Worm (Caenorhabditis elegans) whole organism, late embryonic: ENCODE results near the gene pap-2.

Source experiments
- C38D4.7 ChIP-seq: fragments of 200-800 bp; sonication (Bioruptor generic); optimal IDR thresholded peaks from 2 replicates; lab custom pipeline; 2018; ENCODE audit warnings: mild to moderate bottlenecking, missing genetic modification characterization, moderate library complexity, missing compliant biosample characterization
- K02D7.2 ChIP-seq: sonication (generic microtip); optimal IDR thresholded peaks from 2 replicates; lab custom pipeline; 2017; ENCODE audit warnings: mild to moderate bottlenecking, missing genetic modification characterization, missing compliant biosample characterization
- K09A11.1 ChIP-seq: sonication (generic microtip); optimal IDR thresholded peaks from 2 replicates; lab custom pipeline; 2017; ENCODE audit warnings: antibody characterized with exemption, mild to moderate bottlenecking, missing genetic modification characterization, missing compliant biosample characterization; ENCODE audit not compliant: insufficient read depth
- Y22D7AL.16 ChIP-seq: sonication (generic microtip); optimal IDR thresholded peaks from 2 replicates; lab custom pipeline; 2016; ENCODE audit warnings: missing genetic modification characterization, missing compliant biosample characterization
- ahr-1 ChIP-seq: sonication (generic microtip); optimal IDR thresholded peaks from 2 replicates; lab custom pipeline; 2016; ENCODE audit warnings: missing genetic modification characterization, missing compliant biosample characterization
- ceh-14 ChIP-seq: sonication (generic microtip); optimal IDR thresholded peaks from 2 replicates; lab custom pipeline; 2016; ENCODE audit warnings: missing genotype, missing genetic modification characterization, missing compliant biosample characterization
- ceh-18 ChIP-seq: sonication (generic microtip); optimal IDR thresholded peaks from 2 replicates; lab custom pipeline; 2016; ENCODE audit warnings: missing genetic modification characterization, missing compliant biosample characterization
- ceh-19 ChIP-seq: fragments of 200-800 bp; sonication (Bioruptor generic); optimal IDR thresholded peaks from 2 replicates; lab custom pipeline; 2018; ENCODE audit warnings: mild to moderate bottlenecking, missing genetic modification characterization, missing compliant biosample characterization
- ceh-24 ChIP-seq: sonication (generic microtip); optimal IDR thresholded peaks from 2 replicates; lab custom pipeline; 2016; ENCODE audit warnings: mild to moderate bottlenecking, missing genetic modification characterization, missing compliant biosample characterization
- ceh-30 ChIP-seq: fragments of 150-350 bp; optimal IDR thresholded peaks from 2 replicates; lab custom pipeline; 2014; ENCODE audit warnings: missing biosample characterization, missing genetic modification characterization
- ceh-31 ChIP-seq: sonication (generic microtip); optimal IDR thresholded peaks from 2 replicates; lab custom pipeline; 2016; ENCODE audit warnings: missing genetic modification characterization, missing compliant biosample characterization
- ceh-45 ChIP-seq: fragments of 200-800 bp; sonication (Bioruptor generic); IDR thresholded peaks from 2 replicates; pipeline ENCODE4 v1.3.6; 2022; ENCODE audit warnings: missing genetic modification reagents, missing genetic modification characterization, missing compliant biosample characterization
- ceh-6 ChIP-seq: fragments of 200-800 bp; sonication (Bioruptor generic); optimal IDR thresholded peaks from 2 replicates; lab custom pipeline; 2018; ENCODE audit warnings: mild to moderate bottlenecking, missing genetic modification characterization, missing compliant biosample characterization
- che-1 ChIP-seq: sonication (generic microtip); optimal IDR thresholded peaks from 2 replicates; lab custom pipeline; 2016; ENCODE audit warnings: mild to moderate bottlenecking, missing genetic modification characterization, missing compliant biosample characterization
- hlh-15 ChIP-seq: sonication (generic microtip); optimal IDR thresholded peaks from 2 replicates; lab custom pipeline; 2016; ENCODE audit warnings: missing genetic modification characterization, missing compliant biosample characterization
- hlh-6 ChIP-seq: sonication (generic microtip); optimal IDR thresholded peaks from 2 replicates; lab custom pipeline; 2016; ENCODE audit warnings: missing genotype, missing genetic modification characterization, missing compliant biosample characterization
- hlh-8 ChIP-seq: sonication (generic microtip); optimal IDR thresholded peaks from 2 replicates; lab custom pipeline; 2016; ENCODE audit warnings: missing genotype, missing genetic modification characterization, missing compliant biosample characterization
- mec-3 ChIP-seq: sonication (generic microtip); optimal IDR thresholded peaks from 2 replicates; lab custom pipeline; 2016; ENCODE audit warnings: borderline replicate concordance, missing genetic modification characterization, missing compliant biosample characterization
- nhr-232 ChIP-seq: sonication (generic microtip); optimal IDR thresholded peaks from 2 replicates; lab custom pipeline; 2016; ENCODE audit warnings: missing genetic modification characterization, missing compliant biosample characterization
- npax-4 ChIP-seq: sonication (generic microtip); optimal IDR thresholded peaks from 2 replicates; lab custom pipeline; 2016; ENCODE audit warnings: missing genetic modification characterization, missing compliant biosample characterization
- pax-1 ChIP-seq: fragments of 150-350 bp; optimal IDR thresholded peaks from 2 replicates; lab custom pipeline; 2014; ENCODE audit warnings: missing biosample characterization, missing genetic modification characterization
- pha-4 ChIP-seq: fragments of 150-350 bp; optimal IDR thresholded peaks from 2 replicates; lab custom pipeline; 2018; ENCODE audit warnings: missing biosample characterization, missing genetic modification reagents, missing genetic modification characterization
- pqm-1 ChIP-seq: sonication (generic microtip); optimal IDR thresholded peaks from 2 replicates; lab custom pipeline; 2016; ENCODE audit warnings: missing genetic modification characterization, missing compliant biosample characterization
- pros-1 ChIP-seq: fragments of 150-350 bp; optimal IDR thresholded peaks from 2 replicates; lab custom pipeline; 2014; ENCODE audit warnings: missing biosample characterization, missing genetic modification reagents, missing genetic modification characterization
- rnt-1 ChIP-seq: sonication (generic microtip); optimal IDR thresholded peaks from 2 replicates; lab custom pipeline; 2016; ENCODE audit warnings: missing genetic modification characterization, missing compliant biosample characterization
- sox-2 ChIP-seq: fragments of 200-800 bp; sonication (Bioruptor generic); IDR thresholded peaks from 2 replicates; pipeline ENCODE4 v1.3.6; 2022; ENCODE audit warnings: missing genetic modification reagents, missing genetic modification characterization, missing compliant biosample characterization
- sox-4 ChIP-seq: sonication (generic microtip); optimal IDR thresholded peaks from 2 replicates; lab custom pipeline; 2017; ENCODE audit warnings: mild to moderate bottlenecking, missing genetic modification characterization, inconsistent platforms, missing compliant biosample characterization
- syd-9 ChIP-seq: sonication (generic microtip); optimal IDR thresholded peaks from 2 replicates; lab custom pipeline; 2016; ENCODE audit warnings: mild to moderate bottlenecking, missing genetic modification characterization, moderate library complexity, missing compliant biosample characterization
- tbx-7 ChIP-seq: sonication (generic microtip); optimal IDR thresholded peaks from 2 replicates; lab custom pipeline; 2016; ENCODE audit warnings: missing genotype, missing genetic modification characterization, missing compliant biosample characterization
- unc-3 ChIP-seq, 2 experiments: fragments of 200-800 bp in 1 of 2; sonication (Bioruptor generic) in 1 of 2; sonication (generic microtip) in 1 of 2; conservative IDR thresholded peaks in 1 of 2; optimal IDR thresholded peaks in 1 of 2; 2 replicates each; pipeline versions ENCODE4 v1.3.6 to Lab custom; 2016 to 2022; ENCODE audit warnings: missing compliant biosample characterization in 2 of 2, missing genetic modification characterization in 2 of 2, missing genetic modification reagents in 1 of 2

pap-2 gene

DNA sequence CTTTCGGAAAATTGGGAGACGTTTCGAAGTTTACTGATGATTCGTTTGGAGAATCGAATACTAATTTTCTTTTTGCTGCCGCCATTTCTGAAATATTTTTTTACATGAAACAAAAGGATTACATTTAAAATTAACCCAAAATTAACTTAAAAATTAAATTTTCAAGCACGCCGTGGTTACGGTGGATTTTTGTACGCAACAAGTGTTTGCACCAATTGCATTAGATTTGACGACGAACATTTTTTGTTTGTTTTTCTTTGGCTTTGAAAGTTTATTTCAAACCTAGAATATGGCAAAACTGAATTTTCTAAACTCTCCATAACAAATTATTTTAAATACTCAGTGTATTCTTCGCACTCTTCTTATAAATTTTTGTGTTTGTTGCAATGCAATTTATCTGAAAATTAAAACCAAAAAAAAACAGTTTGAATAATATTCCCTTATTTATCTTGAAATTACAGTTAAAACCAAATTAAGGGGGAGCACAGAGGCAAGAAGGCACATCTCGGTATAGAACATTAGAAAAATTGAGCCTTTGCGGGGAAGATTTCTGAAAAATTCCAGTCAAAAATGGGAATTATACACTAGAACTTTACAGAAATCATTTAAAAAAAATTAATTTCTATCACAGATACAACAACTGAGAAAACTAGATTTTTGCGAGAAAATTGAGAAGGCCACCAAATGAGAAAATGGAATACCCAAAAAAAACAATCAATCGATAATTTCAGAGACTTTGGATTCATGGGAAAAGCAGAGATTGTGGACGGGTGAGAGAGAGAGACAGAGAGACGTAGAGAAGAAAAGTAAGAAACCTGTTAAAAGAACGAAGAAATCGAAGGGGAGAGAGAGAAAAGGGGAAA is 8.1 kb upstream of the pap-2 start, which contains the start of gene hal-3:
Gene hal-3, minus strand, starts transcription at position 87 of the 863 bp plus-strand sequence.
- TF ChIP-seq nhr-232 (no peak), ceh-14 (tag; lab: Kevin White, UChicago) (no peak)

ce11 chrII:9614728-9615127 is 5.5 kb upstream of the pap-2 start, which contains the start of gene hlh-6:
Gene hlh-6, minus strand, starts transcription at chrII:9614828.
- no peak for TF ChIP-seq ceh-19 (GFP tag; lab: Kevin White, UChicago)

DNA sequence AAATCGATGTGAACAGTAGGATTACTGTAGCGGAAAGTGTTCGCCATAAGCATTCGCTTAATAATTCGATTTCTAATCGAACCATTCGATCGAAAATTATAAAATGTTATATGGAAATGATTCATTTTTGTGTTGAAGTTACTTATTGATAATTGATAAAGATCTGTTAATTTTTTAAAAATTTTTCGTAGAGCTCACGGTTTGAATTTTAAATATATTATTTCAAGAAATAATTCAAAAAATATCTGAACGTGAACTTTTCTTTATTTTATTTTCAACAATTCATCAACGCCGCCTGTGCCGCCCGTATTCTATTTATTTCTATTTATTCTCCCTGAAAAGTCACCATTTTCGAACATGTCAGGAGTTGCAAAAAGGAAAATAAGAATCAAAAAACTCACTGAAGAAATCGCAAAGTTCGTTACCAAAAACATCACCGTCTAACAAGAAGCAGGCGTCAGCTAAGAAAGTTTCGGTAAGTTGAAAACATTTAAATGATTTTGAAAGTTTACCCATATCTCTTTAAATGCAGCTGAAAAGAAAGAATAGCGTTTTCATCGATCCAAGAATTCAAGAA is 2.2 kb upstream of the pap-2 start, which contains the start of the genes T15H9.5 and T15H9.4:
Gene T15H9.5, minus strand, starts transcription at position 101 of the 577 bp plus-strand sequence.
Gene T15H9.4, plus strand, starts transcription at position 527 of the 577 bp plus-strand sequence.
- TF ChIP-seq K02D7.2: no peak
- TF ChIP-seq hlh-15: no peak
- TF ChIP-seq hlh-6: no peak
- TF ChIP-seq pha-4: no peak
- no peak for TF ChIP-seq syd-9

ce11 chrII:9607137-9607536 is 2.1 kb downstream of the pap-2 start:
- TF ChIP-seq ceh-6 (GFP tag; lab: Kevin White, UChicago) (no peak), ceh-18 (tag; lab: Kevin White, UChicago) (no peak), hlh-6 (no peak), sox-2 (GFP tag; lab: Robert Waterston, UW) (no peak), K09A11.1 (no peak), Y22D7AL.16 (no peak), sox-4 (no peak), pros-1 (no peak), ceh-45 (no peak)

DNA sequence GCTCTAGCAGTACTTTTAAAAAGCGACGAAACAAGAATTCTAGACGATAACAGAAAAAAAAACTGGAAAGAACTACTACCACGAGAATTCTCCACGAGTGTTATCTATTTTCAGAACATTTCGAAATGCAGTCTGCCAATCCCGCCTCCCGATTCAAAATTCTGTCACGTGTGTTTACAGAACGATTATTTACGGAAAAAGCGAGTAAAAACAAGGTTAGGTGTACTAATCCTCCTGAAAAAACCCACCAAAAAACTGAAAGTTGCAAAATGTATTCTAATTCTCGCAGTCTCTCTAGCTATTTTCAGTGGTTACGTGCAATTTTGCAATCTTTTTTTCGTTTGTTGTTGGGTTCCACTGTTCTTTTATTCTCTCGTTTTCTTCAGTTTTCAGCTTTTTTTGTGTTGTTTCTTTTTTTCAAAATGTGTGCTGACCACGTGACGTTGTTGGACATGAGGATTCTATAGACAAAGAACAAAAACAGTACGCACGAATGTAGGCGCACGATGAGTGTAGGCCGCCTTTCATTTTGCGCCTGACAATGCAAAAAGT is 2.6 kb downstream of the pap-2 start:
- TF ChIP-seq npax-4 (tag; lab: Kevin White, UChicago) (no peak), hlh-15 (no peak), sox-2 (GFP tag; lab: Robert Waterston, UW) (no peak), ceh-14 (tag; lab: Kevin White, UChicago) (no peak), che-1 (no peak), ceh-30 (tag; lab: Kevin White, UChicago) (no peak), ceh-18 (tag; lab: Kevin White, UChicago) (no peak), tbx-7 (tag; lab: Kevin White, UChicago) (no peak), ceh-19 (GFP tag; lab: Kevin White, UChicago) (no peak), ahr-1 (tag; lab: Kevin White, UChicago) (no peak), unc-3 (GFP tag; conservative IDR thresholded peaks at IDR 0.05; lab: Robert Waterston, UW) (no peak), unc-3 (tag; optimal IDR thresholded peaks at IDR 0.05; lab: Kevin White, UChicago) (no peak), pax-1 (tag; lab: Kevin White, UChicago) (no peak), ceh-24 (tag; lab: Kevin White, UChicago) (no peak), mec-3 (tag; lab: Kevin White, UChicago) (no peak), C38D4.7 (GFP tag; lab: Kevin White, UChicago) (no peak), hlh-8 (no peak), ceh-31 (tag; lab: Kevin White, UChicago) (no peak), ceh-45 (no peak), rnt-1 (no peak), pqm-1 (tag; lab: Kevin White, UChicago) (no peak)
